Fruit fly (Drosophila melanogaster) whole organism, prepupa: ENCODE measurements around the gene CG14960.

Source experiments
- Blimp-1 ChIP-seq: fragments of 200-800 bp; sonication (Bioruptor generic); optimal IDR thresholded peaks from 3 replicates; lab custom pipeline; 2017; ENCODE audit warnings: missing biosample characterization, missing genetic modification characterization, mild to moderate bottlenecking, moderate library complexity, missing genetic modification reagents
- CG10631 ChIP-seq: fragments of 200-800 bp; sonication (Bioruptor generic); optimal IDR thresholded peaks from 2 replicates; lab custom pipeline; 2016; ENCODE audit warnings: missing biosample characterization, missing genetic modification characterization
- CG11294 ChIP-seq: fragments of 200-800 bp; sonication (Bioruptor generic); IDR thresholded peaks from 2 replicates; pipeline ENCODE4 v1.3.6; 2022; ENCODE audit warnings: missing biosample characterization, missing genetic modification characterization
- CG11902 ChIP-seq: fragments of 200-800 bp; sonication (Bioruptor generic); optimal IDR thresholded peaks from 3 replicates; lab custom pipeline; 2016; ENCODE audit warnings: missing biosample characterization, missing genetic modification characterization
- CG1621 ChIP-seq: fragments of 200-800 bp; sonication (Bioruptor generic); optimal IDR thresholded peaks from 3 replicates; lab custom pipeline; 2018; ENCODE audit warnings: missing biosample characterization, mild to moderate bottlenecking, missing genetic modification characterization
- CG31627 ChIP-seq: fragments of 200-800 bp; sonication (Bioruptor generic); optimal IDR thresholded peaks from 3 replicates; lab custom pipeline; 2016; ENCODE audit warnings: missing biosample characterization, missing genetic modification characterization
- CG32006 ChIP-seq: fragments of 200-800 bp; sonication (Bioruptor generic); optimal IDR thresholded peaks from 3 replicates; lab custom pipeline; 2017; ENCODE audit warnings: missing biosample characterization, mild to moderate bottlenecking, missing genetic modification characterization
- CG3919 ChIP-seq: fragments of 200-800 bp; sonication (Bioruptor generic); optimal IDR thresholded peaks from 3 replicates; lab custom pipeline; 2016; ENCODE audit warnings: missing biosample characterization, missing genetic modification characterization
- CG4318 ChIP-seq: fragments of 200-800 bp; sonication (Bioruptor generic); optimal IDR thresholded peaks from 3 replicates; lab custom pipeline; 2017; ENCODE audit warnings: missing biosample characterization, mild to moderate bottlenecking, missing genetic modification characterization
- CG6163 ChIP-seq: fragments of 200-800 bp; sonication (Bioruptor generic); IDR thresholded peaks from 3 replicates; pipeline ENCODE4 v1.3.6; 2022; ENCODE audit warnings: missing biosample characterization, missing genetic modification characterization
- CG6276 ChIP-seq: fragments of 200-800 bp; sonication (Bioruptor generic); optimal IDR thresholded peaks from 2 replicates; lab custom pipeline; 2017; ENCODE audit warnings: missing biosample characterization, mild to moderate bottlenecking, missing genetic modification characterization
- CG6792 ChIP-seq: fragments of 200-800 bp; sonication (Bioruptor generic); optimal IDR thresholded peaks from 3 replicates; lab custom pipeline; 2016; ENCODE audit warnings: missing biosample characterization, missing genetic modification characterization
- CG6808 ChIP-seq: fragments of 200-800 bp; sonication (Bioruptor generic); optimal IDR thresholded peaks from 3 replicates; lab custom pipeline; 2017; ENCODE audit warnings: missing biosample characterization, missing genetic modification characterization, mild to moderate bottlenecking, moderate library complexity, missing genetic modification reagents
- CG7368 ChIP-seq: fragments of 200-800 bp; sonication (Bioruptor generic); optimal IDR thresholded peaks from 3 replicates; lab custom pipeline; 2016; ENCODE audit warnings: missing biosample characterization, missing genetic modification characterization
- CG9139 ChIP-seq: fragments of 200-800 bp; sonication (Bioruptor generic); optimal IDR thresholded peaks from 3 replicates; lab custom pipeline; 2017; ENCODE audit warnings: missing biosample characterization, mild to moderate bottlenecking, missing genetic modification characterization
- Eip78C ChIP-seq: fragments of 200-800 bp; sonication (Bioruptor generic); peaks from one replicate; lab custom pipeline; 2016; ENCODE audit warnings: missing biosample characterization, missing genetic modification characterization
- Eip93F ChIP-seq: fragments of 200-800 bp; sonication (Bioruptor generic); optimal IDR thresholded peaks from 2 replicates; lab custom pipeline; 2016; ENCODE audit warnings: missing biosample characterization, mild to moderate bottlenecking, missing genetic modification characterization
- Hr38 ChIP-seq: sonication (Bioruptor generic); optimal IDR thresholded peaks from 2 replicates; lab custom pipeline; 2016; ENCODE audit warnings: missing biosample characterization, missing genetic modification characterization
- Hr39 ChIP-seq: fragments of 200-800 bp; sonication (Bioruptor generic); optimal IDR thresholded peaks from 2 replicates; lab custom pipeline; 2016; ENCODE audit warnings: missing biosample characterization, missing genetic modification characterization
- Hr4 ChIP-seq: fragments of 200-800 bp; sonication (Bioruptor generic); optimal IDR thresholded peaks from 3 replicates; lab custom pipeline; 2016; ENCODE audit warnings: missing biosample characterization, missing genetic modification characterization
- Lpt ChIP-seq: fragments of 200-800 bp; sonication (Bioruptor generic); optimal IDR thresholded peaks from 3 replicates; lab custom pipeline; 2016; ENCODE audit warnings: missing biosample characterization, missing genetic modification characterization
- Met ChIP-seq: fragments of 200-800 bp; sonication (Bioruptor generic); optimal IDR thresholded peaks from 3 replicates; lab custom pipeline; 2016; ENCODE audit warnings: missing biosample characterization, missing genetic modification characterization
- Smox ChIP-seq: fragments of 200-800 bp; sonication (Bioruptor generic); optimal IDR thresholded peaks from 3 replicates; lab custom pipeline; 2016; ENCODE audit warnings: missing biosample characterization, missing genetic modification characterization
- Sox102F ChIP-seq: fragments of 200-800 bp; sonication (Bioruptor generic); optimal IDR thresholded peaks from 2 replicates; lab custom pipeline; 2016; ENCODE audit warnings: missing biosample characterization, mild to moderate bottlenecking, missing genetic modification characterization
- Sox14 ChIP-seq: fragments of 200-800 bp; sonication (Bioruptor generic); optimal IDR thresholded peaks from 3 replicates; lab custom pipeline; 2016; ENCODE audit warnings: missing biosample characterization, missing genetic modification characterization
- Sox15 ChIP-seq: fragments of 200-800 bp; sonication (Bioruptor generic); optimal IDR thresholded peaks from 3 replicates; lab custom pipeline; 2016; ENCODE audit warnings: missing biosample characterization, missing genetic modification characterization
- cyc ChIP-seq: fragments of 200-800 bp; sonication (Bioruptor generic); optimal IDR thresholded peaks from 3 replicates; lab custom pipeline; 2016; ENCODE audit warnings: missing biosample characterization, missing genetic modification characterization
- dsx ChIP-seq: fragments of 200-800 bp; optimal IDR thresholded peaks from 3 replicates; lab custom pipeline; 2019; ENCODE audit warnings: missing biosample characterization, mild to moderate bottlenecking, missing genetic modification characterization, moderate library complexity; ENCODE audit not compliant: poor library complexity, severe bottlenecking
- esn ChIP-seq: fragments of 200-800 bp; sonication (Bioruptor generic); optimal IDR thresholded peaks from 2 replicates; lab custom pipeline; 2016; ENCODE audit warnings: missing biosample characterization, mild to moderate bottlenecking, missing genetic modification characterization, moderate library complexity
- fd59A ChIP-seq: fragments of 200-800 bp; sonication (Bioruptor generic); optimal IDR thresholded peaks from 2 replicates; lab custom pipeline; 2017; ENCODE audit warnings: missing biosample characterization, mild to moderate bottlenecking, missing genetic modification characterization, missing genetic modification reagents
- fd85E ChIP-seq: fragments of 200-800 bp; sonication (Bioruptor generic); optimal IDR thresholded peaks from 3 replicates; lab custom pipeline; 2016; ENCODE audit warnings: missing biosample characterization, missing genetic modification characterization
- fkh ChIP-seq: fragments of 200-800 bp; sonication (Bioruptor generic); optimal IDR thresholded peaks from 3 replicates; lab custom pipeline; 2017; ENCODE audit warnings: missing biosample characterization, mild to moderate bottlenecking, missing genetic modification characterization, moderate library complexity
- lz ChIP-seq: fragments of 200-800 bp; sonication (Bioruptor generic); optimal IDR thresholded peaks from 3 replicates; lab custom pipeline; 2016; ENCODE audit warnings: missing biosample characterization, missing genetic modification characterization
- net ChIP-seq: fragments of 200-800 bp; sonication (Bioruptor generic); optimal IDR thresholded peaks from 3 replicates; lab custom pipeline; 2016; ENCODE audit warnings: missing biosample characterization, missing genetic modification characterization
- salr ChIP-seq, 2 experiments: fragments of 200-800 bp; sonication (Bioruptor generic); optimal IDR thresholded peaks; 3 replicates each; lab custom pipeline; 2016 to 2018; ENCODE audit warnings: missing biosample characterization in 2 of 2, missing genetic modification characterization in 2 of 2, mild to moderate bottlenecking in 1 of 2
- ss ChIP-seq, 2 experiments: fragments of 200-800 bp; sonication (Bioruptor generic); optimal IDR thresholded peaks; 2 replicates in 1 of 2; 3 replicates in 1 of 2; lab custom pipeline; 2017 to 2018; ENCODE audit warnings: mild to moderate bottlenecking in 2 of 2, missing biosample characterization in 2 of 2, missing genetic modification characterization in 2 of 2, moderate library complexity in 1 of 2
- svp ChIP-seq: fragments of 200-800 bp; sonication (Bioruptor generic); peaks from one replicate; lab custom pipeline; 2016; ENCODE audit warnings: missing biosample characterization, missing genetic modification characterization
- vri ChIP-seq: fragments of 200-800 bp; sonication (Bioruptor generic); optimal IDR thresholded peaks from 3 replicates; lab custom pipeline; 2016; ENCODE audit warnings: missing biosample characterization, mild to moderate bottlenecking, missing genetic modification characterization

CG14960 gene

dm6 chr3L:3303534-3304459 is 33.0 kb downstream of the CG14960 start, which contains the start of gene ZnT63C (continued):
- peak; percentile 31 for TF ChIP-seq Hr4 (GFP tag; lab: Kevin White, UChicago)
- TF ChIP-seq vri (GFP tag; lab: Kevin White, UChicago) = peak; percentile 41
- no peak for TF ChIP-seq dsx
- TF ChIP-seq Sox102F = peak; percentile 33
- peak; percentile 25 for TF ChIP-seq esn
- TF ChIP-seq CG6808 (GFP tag; lab: Kevin White, UChicago) = peak; percentile 77
- TF ChIP-seq Sox15 (GFP tag; lab: Kevin White, UChicago) = no peak
- TF ChIP-seq CG11294 = no peak
- no peak for TF ChIP-seq Lpt (GFP tag; lab: Kevin White, UChicago)
- TF ChIP-seq Blimp-1 = no peak
- TF ChIP-seq Eip78C = peak; percentile 69
- no peak for TF ChIP-seq CG10631 (GFP tag; lab: Kevin White, UChicago)
- no peak for TF ChIP-seq CG4318 (GFP tag; lab: Kevin White, UChicago)
- peak; percentile 45 for TF ChIP-seq Hr39 (GFP tag; lab: Kevin White, UChicago)
- TF ChIP-seq Sox14 (GFP tag; lab: Kevin White, UChicago) = peak; percentile 48
- no peak for TF ChIP-seq fd85E (GFP tag; lab: Kevin White, UChicago)
- TF ChIP-seq CG1621 = peak; percentile 46
- no peak for TF ChIP-seq Eip93F
- TF ChIP-seq lz (GFP tag; lab: Kevin White, UChicago) = peak; percentile 39
- TF ChIP-seq cyc = peak; percentile 31
- peak; percentile 65 for TF ChIP-seq svp (GFP tag; lab: Kevin White, UChicago)
- no peak for TF ChIP-seq Hr38
- peak; percentile 35 for TF ChIP-seq CG32006 (GFP tag; lab: Kevin White, UChicago)

- no peak for TF ChIP-seq Eip93F
- TF ChIP-seq Met (GFP tag; lab: Kevin White, UChicago) = no peak
- no peak for TF ChIP-seq CG9139
- no peak for TF ChIP-seq ss (GFP tag; optimal IDR thresholded peaks at IDR 0.05; lab: Kevin White, UChicago)
- no peak for TF ChIP-seq CG31627
- TF ChIP-seq salr (GFP tag; optimal IDR thresholded peaks at IDR 0.05; lab: Kevin White, UChicago) = no peak
- no peak for TF ChIP-seq Sox15 (GFP tag; lab: Kevin White, UChicago)
- no peak for TF ChIP-seq CG11294
- TF ChIP-seq CG6808 (GFP tag; lab: Kevin White, UChicago) = no peak
- no peak for TF ChIP-seq CG7368 (GFP tag; lab: Kevin White, UChicago)
- TF ChIP-seq fd59A = no peak
- TF ChIP-seq Hr4 (GFP tag; lab: Kevin White, UChicago) = no peak
- TF ChIP-seq CG6163 (GFP tag; lab: Robert Waterston, UW) = no peak
- no peak for TF ChIP-seq CG11902 (GFP tag; lab: Kevin White, UChicago)
- no peak for TF ChIP-seq CG6792 (GFP tag; lab: Kevin White, UChicago)
- no peak for TF ChIP-seq CG3919 (GFP tag; lab: Kevin White, UChicago)
- no peak for TF ChIP-seq CG6276 (GFP tag; lab: Kevin White, UChicago)
- no peak for TF ChIP-seq Smox (GFP tag; lab: Kevin White, UChicago)
- TF ChIP-seq net (GFP tag; lab: Kevin White, UChicago) = no peak
These were observed 33.9 kb downstream of the CG14960 start for dm6 chr3L:3304740-3305139.

DNA sequence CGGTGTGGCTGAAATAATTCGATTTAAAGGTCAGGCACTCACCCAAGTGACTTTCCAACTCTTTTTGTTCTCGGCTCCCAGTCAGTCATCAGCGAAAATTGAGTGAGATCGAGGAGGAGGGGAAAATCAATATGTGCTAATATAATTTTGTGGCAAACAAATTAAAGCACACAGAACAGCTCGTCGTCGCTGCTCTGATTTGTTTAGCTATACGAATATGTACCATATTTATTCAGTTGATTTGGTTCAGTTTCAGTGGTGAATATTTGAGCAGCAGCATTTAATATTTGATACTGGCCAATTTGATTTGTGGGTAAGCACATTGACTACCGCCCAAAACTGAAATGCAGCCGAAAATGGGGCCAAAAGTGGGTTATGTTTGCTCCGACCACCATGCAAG is 34.6 kb downstream of the CG14960 start:
- TF ChIP-seq fkh (peak; percentile 84), CG4318 (GFP tag; lab: Kevin White, UChicago) (no peak)
